Fruit fly (Drosophila melanogaster): ENCODE results near the gene CG12426.
A peak's percentile ranks its signal among the peaks of the same experiment; 100 is the strongest.

CG12426 gene

dm6 chr3R:27845650-27846049 lies 26.5 kb downstream of the CG12426 start, which contains the start of gene Or98a:
TSS of gene Or98a (plus strand) at chr3R:27845950.
- TF ChIP-seq spab (GFP tag; optimal IDR thresholded peaks at IDR 0.05) (no peak), vri (GFP tag; optimal IDR thresholded peaks at IDR 0.05) (no peak), CG10669 (GFP tag; optimal IDR thresholded peaks at IDR 0.05) (no peak), Hr4 (GFP tag; optimal IDR thresholded peaks at IDR 0.05) (no peak)

DNA sequence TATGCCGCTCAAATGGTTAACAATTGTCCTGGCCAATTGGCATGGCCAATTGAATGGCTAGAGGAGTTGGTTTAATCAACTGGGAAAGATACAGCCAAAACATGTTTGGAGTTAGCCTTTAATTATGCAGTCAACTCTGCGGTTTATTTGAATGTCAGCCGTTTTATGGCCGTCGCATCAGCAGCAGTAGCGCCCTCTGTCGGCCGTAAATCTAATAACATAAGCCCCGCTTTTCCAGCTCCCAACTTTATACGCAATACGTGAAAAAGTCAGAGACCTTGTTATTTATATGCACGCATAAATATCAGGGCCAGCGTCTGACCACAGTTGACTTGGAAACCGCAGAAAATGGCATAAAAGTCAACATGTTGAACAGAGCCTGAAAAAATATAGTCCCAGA lies 28.4 kb downstream of the CG12426 start:
- TF ChIP-seq CG11902 (GFP tag; optimal IDR thresholded peaks at IDR 0.05) = no peak
- no peak for TF ChIP-seq net (GFP tag; optimal IDR thresholded peaks at IDR 0.05)
- TF ChIP-seq CG16779 (tag; optimal IDR thresholded peaks at IDR 0.05) = no peak
- no peak for TF ChIP-seq Smox (GFP tag; optimal IDR thresholded peaks at IDR 0.05)
- no peak for TF ChIP-seq CG7368 (GFP tag; optimal IDR thresholded peaks at IDR 0.05)
- no peak for TF ChIP-seq Sox14 (GFP tag; optimal IDR thresholded peaks at IDR 0.05)
- TF ChIP-seq acj6 (GFP tag; optimal IDR thresholded peaks at IDR 0.05) = no peak
- TF ChIP-seq topi (GFP tag; optimal IDR thresholded peaks at IDR 0.05) = no peak
- no peak for TF ChIP-seq CG6276 (GFP tag; optimal IDR thresholded peaks at IDR 0.05)
- no peak for TF ChIP-seq Met (GFP tag; optimal IDR thresholded peaks at IDR 0.05)
- no peak for TF ChIP-seq CG4318 (GFP tag; optimal IDR thresholded peaks at IDR 0.05)
- no peak for TF ChIP-seq dsx (GFP tag; optimal IDR thresholded peaks at IDR 0.05; ENCODE audit: poor library complexity, severe bottlenecking)

DNA sequence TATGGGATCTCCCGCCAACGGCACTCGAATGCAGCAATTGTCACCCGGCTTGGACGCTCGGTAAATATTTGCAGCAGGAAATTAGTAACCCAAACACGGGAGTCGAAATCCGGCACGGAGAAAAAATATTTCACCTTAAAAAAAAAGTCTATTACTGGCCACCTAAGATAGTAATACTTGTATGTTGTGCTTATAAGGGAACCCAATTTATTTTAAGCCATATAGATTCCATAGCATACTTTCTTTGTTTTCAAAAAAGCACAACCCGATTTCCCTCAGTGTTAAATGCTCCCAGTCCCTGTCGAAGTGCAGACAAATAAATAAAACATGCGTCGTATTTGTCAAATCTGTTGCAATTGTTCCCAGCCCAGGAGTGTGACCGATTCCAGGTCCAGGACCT lies 46.0 kb downstream of the CG12426 start:
- TF ChIP-seq CG6792 (GFP tag; optimal IDR thresholded peaks at IDR 0.05) (peak; percentile 7), Hr39 (GFP tag; optimal IDR thresholded peaks at IDR 0.05) (no peak), fkh (GFP tag; optimal IDR thresholded peaks at IDR 0.05) (peak; percentile 26), CG6163 (GFP tag; IDR thresholded peaks at IDR 0.05) (no peak), svp (GFP tag) (peak; percentile 72), CG1621 (tag; optimal IDR thresholded peaks at IDR 0.05) (no peak), spab (GFP tag; optimal IDR thresholded peaks at IDR 0.05) (no peak), Hr38 (GFP tag; optimal IDR thresholded peaks at IDR 0.05) (no peak), lz (GFP tag; optimal IDR thresholded peaks at IDR 0.05) (peak; percentile 2), topi (GFP tag; optimal IDR thresholded peaks at IDR 0.05) (peak; percentile 27)

All from whole organism, prepupa.